Worm (Caenorhabditis elegans) whole organism, mixed stage, embryonic: ENCODE measurements around the gene mca-1.

Source experiments
- bed-3 ChIP-seq: fragments of 200-800 bp; sonication (Bioruptor generic); optimal IDR thresholded peaks from 3 replicates; lab custom pipeline; 2018; ENCODE audit warnings: mild to moderate bottlenecking, missing genetic modification characterization, moderate library complexity, missing compliant biosample characterization
- blmp-1 ChIP-seq: fragments of 150-350 bp; optimal IDR thresholded peaks from 2 replicates; lab custom pipeline; 2014; ENCODE audit warnings: missing biosample characterization, missing genetic modification characterization
- ces-1 ChIP-seq: fragments of 150-350 bp; optimal IDR thresholded peaks from 2 replicates; lab custom pipeline; 2014; ENCODE audit warnings: missing biosample characterization, missing genetic modification reagents, missing genetic modification characterization
- elt-1 ChIP-seq: sonication (generic microtip); optimal IDR thresholded peaks from 2 replicates; lab custom pipeline; 2017; ENCODE audit warnings: missing genetic modification characterization, mild to moderate bottlenecking, missing compliant biosample characterization, antibody characterized with exemption, moderate library complexity, borderline replicate concordance; ENCODE audit not compliant: insufficient read depth
- hlh-1 ChIP-seq: fragments of 150-350 bp; optimal IDR thresholded peaks from 2 replicates; lab custom pipeline; 2014; ENCODE audit warnings: missing biosample characterization, missing genetic modification reagents, missing genetic modification characterization
- lin-13 ChIP-seq: fragments of 150-350 bp; optimal IDR thresholded peaks from 2 replicates; lab custom pipeline; 2014; ENCODE audit warnings: missing biosample characterization, missing genetic modification characterization
- lsy-2 ChIP-seq: fragments of 150-350 bp; optimal IDR thresholded peaks from 2 replicates; lab custom pipeline; 2014; ENCODE audit warnings: missing biosample characterization, missing genetic modification characterization
- nhr-12 ChIP-seq: fragments of 150-350 bp; optimal IDR thresholded peaks from 2 replicates; lab custom pipeline; 2014; ENCODE audit warnings: missing biosample characterization, missing genetic modification characterization
- nhr-76 ChIP-seq: sonication (generic microtip); optimal IDR thresholded peaks from 2 replicates; lab custom pipeline; 2017; ENCODE audit warnings: missing biosample characterization, missing genetic modification characterization
- pha-4 ChIP-seq: fragments of 150-350 bp; optimal IDR thresholded peaks from 2 replicates; lab custom pipeline; 2018; ENCODE audit warnings: missing biosample characterization, missing genetic modification reagents, missing genetic modification characterization
- sem-2 ChIP-seq: fragments of 200-800 bp; sonication (Bioruptor generic); optimal IDR thresholded peaks from 2 replicates; lab custom pipeline; 2018; ENCODE audit warnings: mild to moderate bottlenecking, missing genetic modification characterization, missing compliant biosample characterization
- unc-39 ChIP-seq: fragments of 150-350 bp; optimal IDR thresholded peaks from 2 replicates; lab custom pipeline; 2014; ENCODE audit warnings: missing biosample characterization, missing genetic modification characterization
- ztf-11 ChIP-seq: fragments of 150-350 bp; optimal IDR thresholded peaks from 2 replicates; lab custom pipeline; 2014; ENCODE audit warnings: missing biosample characterization, missing genetic modification characterization

ce11 chrIV:9607945-9608344, 26.8 kb downstream of the mca-1 start:
- TF ChIP-seq ces-1 (GFP tag; lab: Kevin White, UChicago) (no peak), sem-2 (GFP tag; lab: Kevin White, UChicago) (no peak), unc-39 (tag; lab: Kevin White, UChicago) (no peak), lin-13 (tag; lab: Kevin White, UChicago) (no peak), pha-4 (tag; lab: Kevin White, UChicago) (no peak), nhr-12 (tag; lab: Kevin White, UChicago) (no peak), nhr-76 (tag; lab: Kevin White, UChicago) (no peak), ztf-11 (tag; lab: Kevin White, UChicago) (no peak), elt-1 (no peak), bed-3 (GFP tag; lab: Kevin White, UChicago) (no peak), blmp-1 (tag; lab: Kevin White, UChicago) (no peak), hlh-1 (no peak), lsy-2 (no peak)
